Fruit fly (Drosophila melanogaster): ENCODE measurements around the gene Ide.

Gene Ide

dm6 chr3L:20400515-20400914, 24.8 kb upstream of the Ide start:
- TF ChIP-seq fd96Ca (GFP tag; IDR thresholded peaks at IDR 0.05): no peak
- TF ChIP-seq Pif1B (GFP tag; optimal IDR thresholded peaks at IDR 0.05): no peak
- TF ChIP-seq Pif1A (GFP tag; optimal IDR thresholded peaks at IDR 0.05): no peak
- no peak for TF ChIP-seq CG12605 (GFP tag; IDR thresholded peaks at IDR 0.05)
- no peak for TF ChIP-seq CG10348 (GFP tag; IDR thresholded peaks at IDR 0.05)
- 0 out of 3 replicates have a peak, but pooled peaks have one; percentile 13 for TF ChIP-seq CG4496 (GFP tag; IDR thresholded peaks at IDR 0.05)

DNA sequence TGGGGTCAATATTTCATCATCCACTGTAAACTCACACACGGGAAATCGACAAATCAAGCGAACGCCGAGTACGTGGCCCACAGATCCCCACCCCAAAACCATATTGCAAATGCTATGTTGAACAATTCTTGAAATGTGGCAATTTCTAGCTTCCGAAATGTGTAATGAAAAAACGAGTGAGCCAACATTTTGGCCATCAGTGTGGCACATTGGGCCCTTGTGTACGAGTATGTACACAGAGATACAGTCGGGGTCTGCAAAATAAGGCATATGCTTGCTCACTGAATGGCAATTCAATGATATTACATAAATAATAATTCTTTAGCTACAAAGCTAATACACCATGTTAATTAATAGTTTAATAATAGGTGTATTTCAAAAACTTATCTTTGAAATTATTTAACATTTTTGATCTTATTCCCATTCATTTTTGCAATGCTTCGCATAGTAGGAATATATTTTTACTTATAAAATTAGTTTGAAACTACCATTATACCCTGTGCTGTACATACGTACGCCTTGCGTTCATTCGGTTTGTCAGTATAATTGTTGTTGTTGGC, 23.9 kb upstream of the Ide start:
- TF ChIP-seq Ets98B (GFP tag; IDR thresholded peaks at IDR 0.05) (peak; percentile 78), D1 (tag; optimal IDR thresholded peaks at IDR 0.05) (peak; percentile 81), CG14655 (GFP tag; optimal IDR thresholded peaks at IDR 0.05) (peak; percentile 95), CG4496 (GFP tag; IDR thresholded peaks at IDR 0.05) (peak; percentile 91), CG12605 (GFP tag; IDR thresholded peaks at IDR 0.05) (peak; percentile 82), Pif1A (GFP tag; optimal IDR thresholded peaks at IDR 0.05) (peak; percentile 89), CG8159 (tag; optimal IDR thresholded peaks at IDR 0.05) (peak; percentile 92), CG15710 (tag; optimal IDR thresholded peaks at IDR 0.05) (peak; percentile 91), rn (GFP tag; IDR thresholded peaks at IDR 0.05) (peak; percentile 65; the same call in 1 of the 2 replicates), CG10348 (GFP tag; IDR thresholded peaks at IDR 0.05) (peak; percentile 74; the same call in 1 of the 2 replicates), CG9948 (tag; optimal IDR thresholded peaks at IDR 0.05) (peak; percentile 92), gl (tag; optimal IDR thresholded peaks at IDR 0.05) (peak; percentile 58), CG17806 (tag; optimal IDR thresholded peaks at IDR 0.05) (peak; percentile 92), CG13204 (GFP tag; optimal IDR thresholded peaks at IDR 0.05) (peak; percentile 74), CG32121 (GFP tag; IDR thresholded peaks at IDR 0.05) (peak; percentile 90), CG8301 (tag; optimal IDR thresholded peaks at IDR 0.05) (peak; percentile 94), Snoo (tag; optimal IDR thresholded peaks at IDR 0.05) (peak; percentile 86), CG34367 (tag; optimal IDR thresholded peaks at IDR 0.05) (peak; percentile 84), EcR (GFP tag; optimal IDR thresholded peaks at IDR 0.05) (peak; percentile 29), fd96Ca (GFP tag; IDR thresholded peaks at IDR 0.05) (peak; percentile 84), Pif1B (GFP tag; optimal IDR thresholded peaks at IDR 0.05) (peak; percentile 88)

- TF ChIP-seq CG8301 (tag; optimal IDR thresholded peaks at IDR 0.05): peak; percentile 87
- peak; percentile 65 for TF ChIP-seq Snoo (tag; optimal IDR thresholded peaks at IDR 0.05)
- TF ChIP-seq CG13204 (GFP tag; optimal IDR thresholded peaks at IDR 0.05): peak; percentile 19
- TF ChIP-seq CG9948 (tag; optimal IDR thresholded peaks at IDR 0.05): peak; percentile 78
- TF ChIP-seq CG17806 (tag; optimal IDR thresholded peaks at IDR 0.05): peak; percentile 75
- TF ChIP-seq CG32121 (GFP tag; IDR thresholded peaks at IDR 0.05): peak; percentile 70
- TF ChIP-seq CG12605 (GFP tag; IDR thresholded peaks at IDR 0.05): peak; percentile 35; the same call in 1 of the 2 replicates
- TF ChIP-seq CG14655 (GFP tag; optimal IDR thresholded peaks at IDR 0.05): no peak
- peak; percentile 53 for TF ChIP-seq Ets98B (GFP tag; IDR thresholded peaks at IDR 0.05)
- TF ChIP-seq CG4496 (GFP tag; IDR thresholded peaks at IDR 0.05): peak; percentile 62; the same call in 2 of the 3 replicates
- no peak for TF ChIP-seq EcR (GFP tag; optimal IDR thresholded peaks at IDR 0.05)
- TF ChIP-seq CG10348 (GFP tag; IDR thresholded peaks at IDR 0.05): peak; percentile 29; the same call in 1 of the 2 replicates
- TF ChIP-seq CG8159 (tag; optimal IDR thresholded peaks at IDR 0.05): peak; percentile 80
- TF ChIP-seq CG34367 (tag; optimal IDR thresholded peaks at IDR 0.05): peak; percentile 62
- TF ChIP-seq Pif1A (GFP tag; optimal IDR thresholded peaks at IDR 0.05): peak; percentile 85
- peak; percentile 16 for TF ChIP-seq D1 (tag; optimal IDR thresholded peaks at IDR 0.05)
- no peak for TF ChIP-seq rn (GFP tag; IDR thresholded peaks at IDR 0.05)
- TF ChIP-seq fd96Ca (GFP tag; IDR thresholded peaks at IDR 0.05): peak; percentile 65
- peak; percentile 65 for TF ChIP-seq CG15710 (tag; optimal IDR thresholded peaks at IDR 0.05)
- peak; percentile 84 for TF ChIP-seq Pif1B (GFP tag; optimal IDR thresholded peaks at IDR 0.05)
- peak; percentile 22 for TF ChIP-seq gl (tag; optimal IDR thresholded peaks at IDR 0.05)
These were observed 22.8 kb upstream of the Ide start for dm6 chr3L:20398243-20399222.

- no peak for TF ChIP-seq CG17806 (tag; optimal IDR thresholded peaks at IDR 0.05)
- no peak for TF ChIP-seq CG8301 (tag; optimal IDR thresholded peaks at IDR 0.05)
- TF ChIP-seq gl (tag; optimal IDR thresholded peaks at IDR 0.05): no peak
- TF ChIP-seq Ets98B (GFP tag; IDR thresholded peaks at IDR 0.05): no peak
- no peak for TF ChIP-seq CG4496 (GFP tag; IDR thresholded peaks at IDR 0.05)
- TF ChIP-seq CG12605 (GFP tag; IDR thresholded peaks at IDR 0.05): no peak
- TF ChIP-seq CG13204 (GFP tag; optimal IDR thresholded peaks at IDR 0.05): no peak
- no peak for TF ChIP-seq CG10348 (GFP tag; IDR thresholded peaks at IDR 0.05)
- TF ChIP-seq fd96Ca (GFP tag; IDR thresholded peaks at IDR 0.05): no peak
- TF ChIP-seq CG14655 (GFP tag; optimal IDR thresholded peaks at IDR 0.05): no peak
- TF ChIP-seq CG8159 (tag; optimal IDR thresholded peaks at IDR 0.05): no peak
- no peak for TF ChIP-seq CG9948 (tag; optimal IDR thresholded peaks at IDR 0.05)
- no peak for TF ChIP-seq CG34367 (tag; optimal IDR thresholded peaks at IDR 0.05)
- TF ChIP-seq EcR (GFP tag; optimal IDR thresholded peaks at IDR 0.05): no peak
- TF ChIP-seq rn (GFP tag; IDR thresholded peaks at IDR 0.05): no peak
- TF ChIP-seq CG32121 (GFP tag; IDR thresholded peaks at IDR 0.05): no peak
- no peak for TF ChIP-seq Snoo (tag; optimal IDR thresholded peaks at IDR 0.05)
- no peak for TF ChIP-seq Pif1B (GFP tag; optimal IDR thresholded peaks at IDR 0.05)
These were observed 22.1 kb upstream of the Ide start for dm6 chr3L:20397770-20398169.

dm6 chr3L:20396047-20396446, 20.4 kb upstream of the Ide start:
- TF ChIP-seq fd96Ca (GFP tag; IDR thresholded peaks at IDR 0.05) (no peak), CG13204 (GFP tag; optimal IDR thresholded peaks at IDR 0.05) (no peak), D1 (tag; optimal IDR thresholded peaks at IDR 0.05) (no peak), CG9948 (tag; optimal IDR thresholded peaks at IDR 0.05) (no peak), CG4496 (GFP tag; IDR thresholded peaks at IDR 0.05) (no peak), rn (GFP tag; IDR thresholded peaks at IDR 0.05) (no peak), CG12605 (GFP tag; IDR thresholded peaks at IDR 0.05) (no peak), CG10348 (GFP tag; IDR thresholded peaks at IDR 0.05) (no peak), CG34367 (tag; optimal IDR thresholded peaks at IDR 0.05) (no peak), CG17806 (tag; optimal IDR thresholded peaks at IDR 0.05) (no peak), CG15710 (tag; optimal IDR thresholded peaks at IDR 0.05) (no peak), Pif1B (GFP tag; optimal IDR thresholded peaks at IDR 0.05) (no peak), Ets98B (GFP tag; IDR thresholded peaks at IDR 0.05) (no peak), gl (tag; optimal IDR thresholded peaks at IDR 0.05) (no peak), CG32121 (GFP tag; IDR thresholded peaks at IDR 0.05) (no peak), CG8301 (tag; optimal IDR thresholded peaks at IDR 0.05) (no peak), CG8159 (tag; optimal IDR thresholded peaks at IDR 0.05) (no peak), EcR (GFP tag; optimal IDR thresholded peaks at IDR 0.05) (no peak), Pif1A (GFP tag; optimal IDR thresholded peaks at IDR 0.05) (no peak), Snoo (tag; optimal IDR thresholded peaks at IDR 0.05) (no peak)

All from whole organism, pupa.